Worm (Caenorhabditis elegans) whole organism, L3 larva: Measurements from ENCODE around the gene K05F1.10.

Source experiments
- aly-2 ChIP-seq: fragments of 150-350 bp; optimal IDR thresholded peaks from 2 replicates; lab custom pipeline; 2014; ENCODE audit warnings: missing biosample characterization, missing genetic modification characterization
- elt-1 ChIP-seq: fragments of 150-350 bp; optimal IDR thresholded peaks from 2 replicates; lab custom pipeline; 2014; ENCODE audit warnings: missing biosample characterization, missing genetic modification characterization
- nhr-23 ChIP-seq: fragments of 150-350 bp; optimal IDR thresholded peaks from 2 replicates; lab custom pipeline; 2014; ENCODE audit warnings: missing biosample characterization, missing genetic modification reagents, missing genetic modification characterization
- snpc-4 ChIP-seq: fragments of 150-350 bp; optimal IDR thresholded peaks from 2 replicates; lab custom pipeline; 2014; ENCODE audit warnings: missing biosample characterization, missing genetic modification characterization

- TF ChIP-seq elt-1 (tag; lab: Kevin White, UChicago) (no peak), snpc-4 (tag; lab: Kevin White, UChicago) (no peak), nhr-23 (tag; lab: Kevin White, UChicago) (no peak), aly-2 (no peak)
Observed at ce11 chrII:5829940-5830424, 24.7 kb upstream of the K05F1.10 start, which contains the start of gene col-74.
